Worm (Caenorhabditis elegans): ENCODE data around the gene scl-14.

DNA sequence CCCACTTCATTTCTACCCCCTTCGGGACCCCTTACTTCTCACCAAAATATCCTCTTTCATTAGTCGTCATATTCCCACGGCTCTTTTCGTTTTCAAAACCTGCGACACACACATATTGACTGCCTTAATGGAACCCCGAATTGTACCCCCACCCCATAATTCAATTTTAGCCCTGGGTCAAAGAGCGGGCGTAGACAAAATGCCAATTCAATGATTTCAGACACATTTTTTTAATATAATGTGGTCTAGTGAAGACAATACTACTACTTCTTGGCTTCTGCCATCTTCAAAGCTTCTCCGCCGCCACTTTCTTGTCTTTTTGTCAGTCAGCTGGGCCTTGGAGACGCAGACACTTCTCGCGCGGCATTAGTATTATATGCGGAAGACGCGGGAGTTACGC is 37.6 kb upstream of the scl-14 start:
- TF ChIP-seq gmeb-2 (tag; optimal IDR thresholded peaks at IDR 0.05) = no peak
- TF ChIP-seq unc-86 (tag; optimal IDR thresholded peaks at IDR 0.05) = no peak
- TF ChIP-seq pha-4 (tag; optimal IDR thresholded peaks at IDR 0.05) = no peak
- TF ChIP-seq fkh-10 (GFP tag; optimal IDR thresholded peaks at IDR 0.05) = no peak
- TF ChIP-seq rnt-1 (tag; optimal IDR thresholded peaks at IDR 0.05) = no peak
- TF ChIP-seq nhr-11 (tag; optimal IDR thresholded peaks at IDR 0.05) = no peak

All from whole organism, late embryonic.